Worm (Caenorhabditis elegans) whole organism, late embryonic: Measurements from ENCODE around the gene F35A5.1.

ENCODE experiments used
- C08G9.2 ChIP-seq: sonication (generic microtip); optimal IDR thresholded peaks from 2 replicates; lab custom pipeline; 2016; ENCODE audit warnings: mild to moderate bottlenecking, missing genetic modification characterization, moderate library complexity, missing compliant biosample characterization
- F13H6.1 ChIP-seq: sonication (generic microtip); optimal IDR thresholded peaks from 2 replicates; lab custom pipeline; 2016; ENCODE audit warnings: missing genetic modification characterization, missing compliant biosample characterization
- K02D7.2 ChIP-seq: sonication (generic microtip); optimal IDR thresholded peaks from 2 replicates; lab custom pipeline; 2017; ENCODE audit warnings: mild to moderate bottlenecking, missing genetic modification characterization, missing compliant biosample characterization
- T23F11.4 ChIP-seq: fragments of 200-800 bp; sonication (Bioruptor generic); optimal IDR thresholded peaks from 2 replicates; lab custom pipeline; 2018; ENCODE audit warnings: mild to moderate bottlenecking, missing genetic modification characterization, missing compliant biosample characterization
- Y22D7AL.16 ChIP-seq: sonication (generic microtip); optimal IDR thresholded peaks from 2 replicates; lab custom pipeline; 2016; ENCODE audit warnings: missing genetic modification characterization, missing compliant biosample characterization
- ahr-1 ChIP-seq: sonication (generic microtip); optimal IDR thresholded peaks from 2 replicates; lab custom pipeline; 2016; ENCODE audit warnings: missing genetic modification characterization, missing compliant biosample characterization
- ama-1 ChIP-seq: fragments of 150-350 bp; optimal IDR thresholded peaks from 2 replicates; lab custom pipeline; 2014
- ceh-14 ChIP-seq: sonication (generic microtip); optimal IDR thresholded peaks from 2 replicates; lab custom pipeline; 2016; ENCODE audit warnings: missing genotype, missing genetic modification characterization, missing compliant biosample characterization
- ceh-2 ChIP-seq: sonication (generic microtip); optimal IDR thresholded peaks from 2 replicates; lab custom pipeline; 2016; ENCODE audit warnings: missing genotype, missing genetic modification characterization, missing compliant biosample characterization
- ceh-22 ChIP-seq: sonication (generic microtip); optimal IDR thresholded peaks from 2 replicates; lab custom pipeline; 2017; ENCODE audit warnings: missing biosample characterization, missing genetic modification characterization
- ceh-34 ChIP-seq: sonication (generic microtip); optimal IDR thresholded peaks from 2 replicates; lab custom pipeline; 2016; ENCODE audit warnings: mild to moderate bottlenecking, missing genetic modification characterization, missing compliant biosample characterization
- ceh-45 ChIP-seq: fragments of 200-800 bp; sonication (Bioruptor generic); IDR thresholded peaks from 2 replicates; pipeline ENCODE4 v1.3.6; 2022; ENCODE audit warnings: missing genetic modification reagents, missing genetic modification characterization, missing compliant biosample characterization
- ceh-48 ChIP-seq: sonication (generic microtip); optimal IDR thresholded peaks from 2 replicates; lab custom pipeline; 2016; ENCODE audit warnings: missing genetic modification characterization, inconsistent platforms, missing compliant biosample characterization
- ceh-6 ChIP-seq: fragments of 200-800 bp; sonication (Bioruptor generic); optimal IDR thresholded peaks from 2 replicates; lab custom pipeline; 2018; ENCODE audit warnings: mild to moderate bottlenecking, missing genetic modification characterization, missing compliant biosample characterization
- dmd-4 ChIP-seq: sonication (generic microtip); optimal IDR thresholded peaks from 2 replicates; lab custom pipeline; 2016; ENCODE audit warnings: borderline replicate concordance, missing genetic modification characterization, missing compliant biosample characterization
- dve-1 ChIP-seq: sonication (generic microtip); optimal IDR thresholded peaks from 2 replicates; lab custom pipeline; 2017; ENCODE audit warnings: antibody characterized with exemption, mild to moderate bottlenecking, missing genetic modification characterization, missing compliant biosample characterization
- elt-2 ChIP-seq: sonication (generic microtip); optimal IDR thresholded peaks from 2 replicates; lab custom pipeline; 2016; ENCODE audit warnings: missing genetic modification reagents, missing genetic modification characterization, missing compliant biosample characterization
- elt-4 ChIP-seq: sonication (generic microtip); optimal IDR thresholded peaks from 2 replicates; lab custom pipeline; 2016; ENCODE audit warnings: missing genetic modification characterization, missing compliant biosample characterization
- ets-4 ChIP-seq: sonication (generic microtip); optimal IDR thresholded peaks from 2 replicates; lab custom pipeline; 2016; ENCODE audit warnings: missing genetic modification characterization, missing compliant biosample characterization
- fkh-6 ChIP-seq: sonication (generic microtip); optimal IDR thresholded peaks from 2 replicates; lab custom pipeline; 2016; ENCODE audit warnings: missing genetic modification characterization, missing compliant biosample characterization
- gmeb-2 ChIP-seq: sonication (generic microtip); optimal IDR thresholded peaks from 2 replicates; lab custom pipeline; 2016; ENCODE audit warnings: missing genetic modification characterization, inconsistent platforms, missing compliant biosample characterization
- hlh-15 ChIP-seq: sonication (generic microtip); optimal IDR thresholded peaks from 2 replicates; lab custom pipeline; 2016; ENCODE audit warnings: missing genetic modification characterization, missing compliant biosample characterization
- hlh-6 ChIP-seq: sonication (generic microtip); optimal IDR thresholded peaks from 2 replicates; lab custom pipeline; 2016; ENCODE audit warnings: missing genotype, missing genetic modification characterization, missing compliant biosample characterization
- hlh-8 ChIP-seq: sonication (generic microtip); optimal IDR thresholded peaks from 2 replicates; lab custom pipeline; 2016; ENCODE audit warnings: missing genotype, missing genetic modification characterization, missing compliant biosample characterization
- lim-6 ChIP-seq: sonication (generic microtip); optimal IDR thresholded peaks from 2 replicates; lab custom pipeline; 2016; ENCODE audit warnings: missing genetic modification characterization, missing compliant biosample characterization
- mec-3 ChIP-seq: sonication (generic microtip); optimal IDR thresholded peaks from 2 replicates; lab custom pipeline; 2016; ENCODE audit warnings: borderline replicate concordance, missing genetic modification characterization, missing compliant biosample characterization
- nhr-232 ChIP-seq: sonication (generic microtip); optimal IDR thresholded peaks from 2 replicates; lab custom pipeline; 2016; ENCODE audit warnings: missing genetic modification characterization, missing compliant biosample characterization
- npax-4 ChIP-seq: sonication (generic microtip); optimal IDR thresholded peaks from 2 replicates; lab custom pipeline; 2016; ENCODE audit warnings: missing genetic modification characterization, missing compliant biosample characterization
- odd-2 ChIP-seq: sonication (generic microtip); optimal IDR thresholded peaks from 2 replicates; lab custom pipeline; 2017; ENCODE audit warnings: antibody characterized with exemption, mild to moderate bottlenecking, missing genetic modification characterization, missing compliant biosample characterization
- pat-9 ChIP-seq: fragments of 200-800 bp; sonication (Bioruptor generic); optimal IDR thresholded peaks from 2 replicates; lab custom pipeline; 2018; ENCODE audit warnings: mild to moderate bottlenecking, missing genetic modification characterization, moderate library complexity, missing compliant biosample characterization
- pha-4 ChIP-seq: fragments of 150-350 bp; optimal IDR thresholded peaks from 2 replicates; lab custom pipeline; 2018; ENCODE audit warnings: missing biosample characterization, missing genetic modification reagents, missing genetic modification characterization
- pqm-1 ChIP-seq: sonication (generic microtip); optimal IDR thresholded peaks from 2 replicates; lab custom pipeline; 2016; ENCODE audit warnings: missing genetic modification characterization, missing compliant biosample characterization
- ref-2 ChIP-seq: sonication (generic microtip); optimal IDR thresholded peaks from 2 replicates; lab custom pipeline; 2016; ENCODE audit warnings: missing genetic modification characterization, missing compliant biosample characterization
- rnt-1 ChIP-seq: sonication (generic microtip); optimal IDR thresholded peaks from 2 replicates; lab custom pipeline; 2016; ENCODE audit warnings: missing genetic modification characterization, missing compliant biosample characterization
- sox-2 ChIP-seq: fragments of 200-800 bp; sonication (Bioruptor generic); IDR thresholded peaks from 2 replicates; pipeline ENCODE4 v1.3.6; 2022; ENCODE audit warnings: missing genetic modification reagents, missing genetic modification characterization, missing compliant biosample characterization
- sox-4 ChIP-seq: sonication (generic microtip); optimal IDR thresholded peaks from 2 replicates; lab custom pipeline; 2017; ENCODE audit warnings: mild to moderate bottlenecking, missing genetic modification characterization, inconsistent platforms, missing compliant biosample characterization
- unc-3 ChIP-seq, 2 experiments: fragments of 200-800 bp in 1 of 2; sonication (Bioruptor generic) in 1 of 2; sonication (generic microtip) in 1 of 2; conservative IDR thresholded peaks in 1 of 2; optimal IDR thresholded peaks in 1 of 2; 2 replicates each; pipeline versions ENCODE4 v1.3.6 to Lab custom; 2016 to 2022; ENCODE audit warnings: missing compliant biosample characterization in 2 of 2, missing genetic modification characterization in 2 of 2, missing genetic modification reagents in 1 of 2
- unc-42 ChIP-seq: sonication (generic microtip); optimal IDR thresholded peaks from 2 replicates; lab custom pipeline; 2016; ENCODE audit warnings: missing genotype, missing genetic modification characterization, missing compliant biosample characterization
- unc-55 ChIP-seq: sonication (generic microtip); optimal IDR thresholded peaks from 2 replicates; lab custom pipeline; 2017; ENCODE audit warnings: missing biosample characterization, missing genetic modification reagents, missing genetic modification characterization
- ztf-16 ChIP-seq: sonication (generic microtip); optimal IDR thresholded peaks from 2 replicates; lab custom pipeline; 2017; ENCODE audit warnings: missing genetic modification characterization, missing compliant biosample characterization

Gene F35A5.1

ce11 chrX:3823869-3824268 is 16.6 kb downstream of the F35A5.1 start:
- TF ChIP-seq elt-2 (tag; lab: Kevin White, UChicago): peak; percentile 91
- no peak for TF ChIP-seq pqm-1 (tag; lab: Kevin White, UChicago)

ce11 chrX:3824443-3824842 is 17.2 kb downstream of the F35A5.1 start:
- peak; percentile 46 for TF ChIP-seq hlh-6 (tag; lab: Kevin White, UChicago)
- no peak for TF ChIP-seq pqm-1 (tag; lab: Kevin White, UChicago)
- TF ChIP-seq ets-4: peak; percentile 55
- peak; percentile 22 for TF ChIP-seq ceh-14 (tag; lab: Kevin White, UChicago)
- TF ChIP-seq ama-1: no peak
- peak; percentile 8 for TF ChIP-seq F13H6.1
- no peak for TF ChIP-seq unc-55 (GFP tag; lab: Kevin White, UChicago)

- no peak for TF ChIP-seq T23F11.4
- TF ChIP-seq ceh-48 (tag; lab: Kevin White, UChicago): no peak
- TF ChIP-seq ceh-2: no peak
- TF ChIP-seq odd-2 (tag; lab: Kevin White, UChicago): no peak
- TF ChIP-seq F13H6.1: no peak
- no peak for TF ChIP-seq unc-42 (tag; lab: Kevin White, UChicago)
- TF ChIP-seq unc-55 (GFP tag; lab: Kevin White, UChicago): no peak
- no peak for TF ChIP-seq fkh-6 (tag; lab: Kevin White, UChicago)
- no peak for TF ChIP-seq sox-4 (tag; lab: Kevin White, UChicago)
- TF ChIP-seq sox-2 (GFP tag; lab: Robert Waterston, UW): no peak
- no peak for TF ChIP-seq ceh-22 (tag; lab: Kevin White, UChicago)
Measured at ce11 chrX:3824907-3825689, 17.8 kb downstream of the F35A5.1 start.

- no peak for TF ChIP-seq gmeb-2 (tag; lab: Kevin White, UChicago)
- TF ChIP-seq dmd-4 (tag; lab: Kevin White, UChicago): peak; percentile 8
Measured at ce11 chrX:3826172-3826571, 18.9 kb downstream of the F35A5.1 start.

- TF ChIP-seq ama-1 (no peak), ahr-1 (tag; lab: Kevin White, UChicago) (no peak), ceh-34 (tag; lab: Kevin White, UChicago) (no peak), pat-9 (tag; lab: Kevin White, UChicago) (no peak), hlh-15 (tag; lab: Kevin White, UChicago) (no peak), ceh-6 (GFP tag; lab: Kevin White, UChicago) (no peak), hlh-8 (tag; lab: Kevin White, UChicago) (no peak), elt-4 (tag; lab: Kevin White, UChicago) (no peak), ceh-14 (tag; lab: Kevin White, UChicago) (no peak), rnt-1 (tag; lab: Kevin White, UChicago) (no peak), K02D7.2 (tag; lab: Kevin White, UChicago) (no peak), ceh-45 (GFP tag; lab: Robert Waterston, UW) (no peak), lim-6 (tag; lab: Kevin White, UChicago) (no peak), npax-4 (tag; lab: Kevin White, UChicago) (no peak)
Measured at ce11 chrX:3826863-3827262, 19.6 kb downstream of the F35A5.1 start, which contains the start of gene fkh-9. TSS of gene fkh-9 (minus strand) at chrX:3826963.

ce11 chrX:3827311-3827710 is 20.0 kb downstream of the F35A5.1 start:
- TF ChIP-seq dve-1 (no peak), ets-4 (no peak), nhr-232 (tag; lab: Kevin White, UChicago) (no peak), Y22D7AL.16 (tag; lab: Kevin White, UChicago) (no peak), unc-42 (tag; lab: Kevin White, UChicago) (no peak), ref-2 (tag; lab: Kevin White, UChicago) (no peak), sox-2 (GFP tag; lab: Robert Waterston, UW) (no peak), ceh-34 (tag; lab: Kevin White, UChicago) (no peak), ama-1 (no peak), ztf-16 (tag; lab: Kevin White, UChicago) (no peak), unc-3 (GFP tag; conservative IDR thresholded peaks at IDR 0.05; lab: Robert Waterston, UW) (no peak), unc-3 (tag; optimal IDR thresholded peaks at IDR 0.05; lab: Kevin White, UChicago) (no peak), T23F11.4 (no peak), pha-4 (no peak), hlh-8 (tag; lab: Kevin White, UChicago) (no peak), mec-3 (tag; lab: Kevin White, UChicago) (no peak), pat-9 (tag; lab: Kevin White, UChicago) (no peak), K02D7.2 (tag; lab: Kevin White, UChicago) (no peak), ceh-6 (GFP tag; lab: Kevin White, UChicago) (no peak), C08G9.2 (no peak)
